Fruit fly (Drosophila melanogaster): Measurements from ENCODE around the gene CG2924.

- TF ChIP-seq CG12605 (GFP tag; IDR thresholded peaks at IDR 0.05) (no peak), Ets98B (GFP tag; IDR thresholded peaks at IDR 0.05) (no peak), CG15710 (tag; optimal IDR thresholded peaks at IDR 0.05) (no peak), D1 (tag; optimal IDR thresholded peaks at IDR 0.05) (no peak)
Observed at dm6 chrX:2286255-2286654, 15.7 kb upstream of the CG2924 start.
